Worm (Caenorhabditis elegans) whole organism, young adult: Measurements from ENCODE around the gene saeg-1.

Experiments
- F49E8.2 ChIP-seq: sonication (generic microtip); optimal IDR thresholded peaks from 3 replicates; lab custom pipeline; 2017; ENCODE audit warnings: missing genetic modification characterization, mild to moderate bottlenecking, missing compliant biosample characterization, antibody characterized with exemption, moderate library complexity; ENCODE audit not compliant: insufficient read depth
- F57A8.1 ChIP-seq: fragments of 200-800 bp; sonication (Bioruptor generic); optimal IDR thresholded peaks from 2 replicates; lab custom pipeline; 2018; ENCODE audit warnings: mild to moderate bottlenecking, missing genetic modification characterization, moderate library complexity, missing compliant biosample characterization
- Y56A3A.18 ChIP-seq: fragments of 200-800 bp; sonication (Bioruptor generic); IDR thresholded peaks from 2 replicates; pipeline ENCODE4 v1.3.6; 2022; ENCODE audit warnings: missing genetic modification reagents, missing genetic modification characterization, missing compliant biosample characterization
- Y67H2A.10 ChIP-seq: fragments of 200-800 bp; sonication (Bioruptor generic); conservative IDR thresholded peaks from 2 replicates; pipeline ENCODE4 v1.3.6; 2022; ENCODE audit warnings: missing genetic modification reagents, missing genetic modification characterization, missing compliant biosample characterization
- Y95B8A.8 ChIP-seq: fragments of 200-800 bp; sonication (Bioruptor generic); IDR thresholded peaks from 2 replicates; pipeline ENCODE4 v1.3.6; 2022; ENCODE audit warnings: missing genetic modification reagents, missing genetic modification characterization, missing compliant biosample characterization
- ama-1 ChIP-seq, 3 experiments: fragments of 150-350 bp in 1 of 3; sonication (generic microtip) in 2 of 3; optimal IDR thresholded peaks; 2 replicates each; lab custom pipeline; 2014 to 2018; ENCODE audit warnings: missing biosample characterization in 2 of 3, missing genetic modification characterization in 2 of 3, missing genetic modification reagents in 2 of 3
- aptf-3 ChIP-seq: fragments of 200-800 bp; sonication (Bioruptor generic); IDR thresholded peaks from 2 replicates; pipeline ENCODE4 v1.3.6; 2022; ENCODE audit warnings: missing genetic modification characterization, missing compliant biosample characterization
- athp-1 ChIP-seq: sonication (generic microtip); optimal IDR thresholded peaks from 2 replicates; lab custom pipeline; 2017; ENCODE audit warnings: mild to moderate bottlenecking, missing genetic modification characterization, missing compliant biosample characterization
- attf-3 ChIP-seq: fragments of 200-800 bp; sonication (Bioruptor generic); conservative IDR thresholded peaks from 2 replicates; pipeline ENCODE4 v1.3.6; 2022; ENCODE audit warnings: missing genetic modification reagents, missing genetic modification characterization, missing compliant biosample characterization
- bed-2 ChIP-seq: fragments of 200-800 bp; sonication (Bioruptor generic); IDR thresholded peaks from 2 replicates; pipeline ENCODE4 v1.3.6; 2022; ENCODE audit warnings: missing genetic modification reagents, missing genetic modification characterization, missing compliant biosample characterization
- ccch-3 ChIP-seq: fragments of 200-800 bp; sonication (Bioruptor generic); optimal IDR thresholded peaks from 2 replicates; lab custom pipeline; 2018; ENCODE audit warnings: mild to moderate bottlenecking, missing genetic modification characterization, missing compliant biosample characterization
- ceh-100 ChIP-seq: fragments of 200-800 bp; sonication (Bioruptor generic); IDR thresholded peaks from 2 replicates; pipeline ENCODE4 v1.3.6; 2022; ENCODE audit warnings: missing genetic modification reagents, missing genetic modification characterization, missing compliant biosample characterization
- ceh-58 ChIP-seq: fragments of 200-800 bp; sonication (Bioruptor generic); IDR thresholded peaks from 2 replicates; pipeline ENCODE4 v1.3.6; 2022; ENCODE audit warnings: missing genetic modification characterization, missing compliant biosample characterization
- ceh-91 ChIP-seq: fragments of 200-800 bp; sonication (Bioruptor generic); IDR thresholded peaks from 2 replicates; pipeline ENCODE4 v1.3.6; 2022; ENCODE audit warnings: missing genetic modification reagents, missing genetic modification characterization, missing compliant biosample characterization
- die-1 ChIP-seq: sonication (generic microtip); optimal IDR thresholded peaks from 2 replicates; lab custom pipeline; 2016; ENCODE audit warnings: missing genotype, mild to moderate bottlenecking, missing genetic modification characterization, missing compliant biosample characterization
- dox-1 ChIP-seq: fragments of 200-800 bp; sonication (Bioruptor generic); IDR thresholded peaks from 2 replicates; pipeline ENCODE4 v1.3.6; 2022; ENCODE audit warnings: missing genetic modification reagents, missing genetic modification characterization, missing compliant biosample characterization
- dpff-1 ChIP-seq: sonication (generic microtip); optimal IDR thresholded peaks from 2 replicates; lab custom pipeline; 2017; ENCODE audit warnings: mild to moderate bottlenecking, missing genetic modification characterization, missing compliant biosample characterization
- efl-1 ChIP-seq: fragments of 150-350 bp; optimal IDR thresholded peaks from 2 replicates; lab custom pipeline; 2014; ENCODE audit warnings: missing biosample characterization, missing genetic modification reagents, missing genetic modification characterization
- egl-18 ChIP-seq: fragments of 200-800 bp; sonication (Bioruptor generic); IDR thresholded peaks from 2 replicates; pipeline ENCODE4 v1.3.6; 2022; ENCODE audit warnings: missing genetic modification reagents, missing genetic modification characterization, missing compliant biosample characterization
- ekl-4 ChIP-seq: fragments of 200-800 bp; sonication (Bioruptor generic); IDR thresholded peaks from 2 replicates; pipeline ENCODE4 v1.3.6; 2022; ENCODE audit warnings: missing genetic modification reagents, missing genetic modification characterization, missing compliant biosample characterization
- gei-17 ChIP-seq: fragments of 200-800 bp; sonication (Bioruptor generic); optimal IDR thresholded peaks from 2 replicates; lab custom pipeline; 2018; ENCODE audit warnings: mild to moderate bottlenecking, missing genetic modification characterization, missing compliant biosample characterization
- hsf-1 ChIP-seq: fragments of 200-800 bp; sonication (Bioruptor generic); IDR thresholded peaks from 2 replicates; pipeline ENCODE4 v1.3.6; 2022; ENCODE audit warnings: missing genetic modification reagents, missing genetic modification characterization, missing compliant biosample characterization
- let-607 ChIP-seq, 2 experiments: fragments of 200-800 bp in 1 of 2; sonication (Bioruptor generic) in 1 of 2; sonication (generic microtip) in 1 of 2; optimal IDR thresholded peaks; 2 replicates each; lab custom pipeline; 2016 to 2018; ENCODE audit warnings: mild to moderate bottlenecking in 2 of 2, missing compliant biosample characterization in 2 of 2, missing genetic modification characterization in 2 of 2, moderate library complexity in 2 of 2, missing genotype in 1 of 2
- lin-26 ChIP-seq: fragments of 200-800 bp; sonication (Bioruptor generic); IDR thresholded peaks from 2 replicates; pipeline ENCODE4 v1.3.6; 2022; ENCODE audit warnings: missing genetic modification reagents, missing genetic modification characterization, missing compliant biosample characterization
- lin-35 ChIP-seq, 3 experiments: fragments of 150-350 bp in 2 of 3; sonication (generic microtip) in 1 of 3; optimal IDR thresholded peaks; 2 replicates each; lab custom pipeline; 2014 to 2018; ENCODE audit warnings: missing biosample characterization in 3 of 3, missing genetic modification characterization in 3 of 3, missing genetic modification reagents in 3 of 3
- lin-40 ChIP-seq: sonication (generic microtip); optimal IDR thresholded peaks from 2 replicates; lab custom pipeline; 2016; ENCODE audit warnings: missing genetic modification characterization, mild to moderate bottlenecking, missing compliant biosample characterization, missing genotype, missing genetic modification reagents
- lin-54 ChIP-seq: fragments of 200-800 bp; sonication (Bioruptor generic); optimal IDR thresholded peaks from 2 replicates; lab custom pipeline; 2018; ENCODE audit warnings: mild to moderate bottlenecking, missing genetic modification characterization, missing compliant biosample characterization
- madf-8 ChIP-seq: fragments of 200-800 bp; sonication (Bioruptor generic); conservative IDR thresholded peaks from 2 replicates; pipeline ENCODE4 v1.3.6; 2022; ENCODE audit warnings: missing genetic modification reagents, missing genetic modification characterization, missing compliant biosample characterization
- mel-28 ChIP-seq: sonication (generic microtip); optimal IDR thresholded peaks from 2 replicates; lab custom pipeline; 2016; ENCODE audit warnings: borderline replicate concordance, mild to moderate bottlenecking, missing genetic modification characterization, missing compliant biosample characterization
- mes-4 ChIP-seq: sonication (generic microtip); optimal IDR thresholded peaks from 2 replicates; lab custom pipeline; 2016; ENCODE audit warnings: missing genotype, missing genetic modification characterization, missing compliant biosample characterization
- nfya-1 ChIP-seq: sonication (generic microtip); optimal IDR thresholded peaks from 2 replicates; lab custom pipeline; 2017; ENCODE audit warnings: antibody characterized with exemption, missing compliant biosample characterization, missing genetic modification characterization, borderline replicate concordance; ENCODE audit not compliant: insufficient read depth
- nhr-120 ChIP-seq: fragments of 200-800 bp; sonication (Bioruptor generic); IDR thresholded peaks from 2 replicates; pipeline ENCODE4 v1.3.6; 2022; ENCODE audit warnings: missing genetic modification characterization, missing compliant biosample characterization
- nhr-27 ChIP-seq: fragments of 200-800 bp; sonication (Bioruptor generic); optimal IDR thresholded peaks from 2 replicates; lab custom pipeline; 2018; ENCODE audit warnings: mild to moderate bottlenecking, missing genetic modification characterization, moderate library complexity, missing compliant biosample characterization
- nhr-90 ChIP-seq: sonication (generic microtip); optimal IDR thresholded peaks from 2 replicates; lab custom pipeline; 2016; ENCODE audit warnings: missing genotype, mild to moderate bottlenecking, missing genetic modification characterization, missing compliant biosample characterization
- rcor-1 ChIP-seq: fragments of 200-800 bp; sonication (Bioruptor generic); IDR thresholded peaks from 2 replicates; pipeline ENCODE4 v1.3.6; 2022; ENCODE audit warnings: missing genetic modification reagents, missing genetic modification characterization, missing compliant biosample characterization
- rec-8 ChIP-seq, 2 experiments: sonication (generic microtip); optimal IDR thresholded peaks; 2 replicates each; lab custom pipeline; 2016; ENCODE audit warnings: mild to moderate bottlenecking in 2 of 2, missing genetic modification characterization in 2 of 2, missing genetic modification reagents in 2 of 2, missing genotype in 2 of 2, missing biosample characterization in 1 of 2, missing compliant biosample characterization in 1 of 2, moderate library complexity in 1 of 2
- sea-2 ChIP-seq: fragments of 200-800 bp; sonication (Bioruptor generic); IDR thresholded peaks from 2 replicates; pipeline ENCODE4 v1.3.6; 2022; ENCODE audit warnings: missing genetic modification characterization, missing compliant biosample characterization
- snpc-1.1 ChIP-seq: sonication (generic microtip); optimal IDR thresholded peaks from 2 replicates; lab custom pipeline; 2017; ENCODE audit warnings: missing genetic modification characterization, mild to moderate bottlenecking, missing compliant biosample characterization, antibody characterized with exemption, moderate library complexity, missing genotype, missing genetic modification reagents; ENCODE audit not compliant: insufficient read depth
- snpc-3.4 ChIP-seq: sonication (generic microtip); optimal IDR thresholded peaks from 2 replicates; lab custom pipeline; 2017; ENCODE audit warnings: missing genetic modification characterization, mild to moderate bottlenecking, missing compliant biosample characterization, antibody characterized with exemption, moderate library complexity, missing genotype, missing genetic modification reagents
- snpc-4 ChIP-seq, 5 experiments: fragments of 150-350 bp in 1 of 5; sonication (generic microtip) in 4 of 5; optimal IDR thresholded peaks; 2 replicates each; lab custom pipeline; 2014 to 2018; ENCODE audit warnings: missing genetic modification characterization in 5 of 5, missing biosample characterization in 3 of 5, antibody characterized with exemption in 2 of 5, mild to moderate bottlenecking in 2 of 5, missing compliant biosample characterization in 2 of 5, missing genotype in 2 of 5, moderate library complexity in 2 of 5, missing genetic modification reagents in 1 of 5
- tbp1 ChIP-seq: fragments of 200-800 bp; sonication (Bioruptor generic); optimal IDR thresholded peaks from 2 replicates; lab custom pipeline; 2018; ENCODE audit warnings: mild to moderate bottlenecking, missing genetic modification characterization, missing compliant biosample characterization
- xnd-1 ChIP-seq: sonication (generic microtip); optimal IDR thresholded peaks from 2 replicates; lab custom pipeline; 2016; ENCODE audit warnings: missing genotype, missing genetic modification reagents, missing genetic modification characterization, missing compliant biosample characterization
- ztf-25 ChIP-seq: fragments of 200-800 bp; sonication (Bioruptor generic); IDR thresholded peaks from 2 replicates; pipeline ENCODE4 v1.3.6; 2022; ENCODE audit warnings: missing genetic modification reagents, missing genetic modification characterization, missing compliant biosample characterization
- ztf-6 ChIP-seq: fragments of 200-800 bp; sonication (Bioruptor generic); IDR thresholded peaks from 2 replicates; pipeline ENCODE4 v1.3.6; 2022; ENCODE audit warnings: missing genetic modification reagents, missing genetic modification characterization, missing compliant biosample characterization

saeg-1 gene

DNA sequence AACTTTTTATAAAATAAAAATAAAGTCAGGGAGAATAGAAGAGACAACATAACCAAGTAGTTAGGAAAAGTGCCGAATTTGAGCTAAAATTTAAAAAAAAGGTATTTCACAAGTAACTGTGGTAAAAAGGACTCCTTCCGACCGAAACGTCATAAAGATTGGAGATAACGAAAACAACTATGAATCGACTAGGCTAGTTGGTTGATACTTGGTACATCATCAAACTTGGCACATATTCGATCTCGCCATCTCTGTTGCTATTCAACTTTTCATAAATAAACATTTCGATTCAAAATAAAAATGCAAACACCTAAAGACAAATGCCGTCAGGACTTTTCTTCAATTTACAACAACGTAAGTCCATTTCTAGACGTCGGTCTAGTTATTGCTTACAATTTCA lies 53.7 kb downstream of the saeg-1 start, which contains the start of gene C29A12.22 (continued):
- TF ChIP-seq lin-40 (tag; lab: Kevin White, UChicago) (no peak), lin-35 (GFP tag; optimal IDR thresholded peaks at IDR 0.05; lab: Kevin White, UChicago) (no peak)

DNA sequence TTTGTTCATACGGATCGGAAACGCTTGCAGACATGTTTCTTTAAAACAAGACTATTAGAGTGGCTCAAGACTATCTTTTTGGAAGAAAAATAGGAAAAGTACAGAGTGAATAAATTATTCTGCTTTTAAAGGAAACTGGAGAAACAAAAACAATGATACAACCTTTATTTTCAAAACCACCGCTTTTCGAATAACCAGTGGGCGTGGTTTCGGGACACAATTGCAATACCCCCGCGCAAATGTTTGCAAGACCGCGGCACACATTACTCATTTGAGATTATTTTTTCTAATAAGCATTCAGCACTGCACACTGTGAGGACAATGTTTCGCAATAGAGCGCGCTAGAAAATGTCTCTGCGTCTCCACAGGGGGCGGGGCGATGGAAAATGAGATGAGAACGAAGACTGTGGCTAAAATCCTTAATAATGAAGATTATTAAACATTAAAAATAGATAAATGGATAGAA lies 57.6 kb downstream of the saeg-1 start, which contains the start of gene plrg-1:
TSS of gene plrg-1 (minus strand) at position 51 of the 466 bp plus-strand sequence.
- peak; percentile 51 for TF ChIP-seq gei-17
- no peak for TF ChIP-seq F57A8.1 (GFP tag; lab: Kevin White, UChicago)
- peak; percentile 43 for TF ChIP-seq die-1 (tag; lab: Kevin White, UChicago)
- TF ChIP-seq tbp1 (GFP tag; lab: Kevin White, UChicago) = peak; percentile 69
- TF ChIP-seq efl-1 = peak; percentile 59
- TF ChIP-seq athp-1 (tag; lab: Kevin White, UChicago) = peak; percentile 84
- TF ChIP-seq lin-26 (GFP tag; lab: Robert Waterston, UW) = peak; percentile 81
- peak; percentile 31; the same call in 1 of the 2 replicates for TF ChIP-seq Y67H2A.10
- peak; percentile 48; the same call in 1 of the 2 replicates for TF ChIP-seq madf-8
- TF ChIP-seq Y95B8A.8 (GFP tag; lab: Robert Waterston, UW) = peak; percentile 79; the same call in 1 of the 2 replicates
- TF ChIP-seq ama-1 (optimal IDR thresholded peaks at IDR 0.05; lab: Kevin White, UChicago) = no peak
- TF ChIP-seq ama-1 (GFP tag; optimal IDR thresholded peaks at IDR 0.05; lab: Kevin White, UChicago) = no peak
- TF ChIP-seq snpc-1.1 = peak; percentile 51
- TF ChIP-seq sea-2 (GFP tag; lab: Robert Waterston, UW) = no peak
- TF ChIP-seq hsf-1 (GFP tag; lab: Robert Waterston, UW) = peak; percentile 78
- TF ChIP-seq mes-4 (tag; lab: Kevin White, UChicago) = no peak
- peak; percentile 87 for TF ChIP-seq lin-54 (GFP tag; lab: Kevin White, UChicago)
- no peak for TF ChIP-seq nfya-1
- peak; percentile 35 for TF ChIP-seq snpc-4 (GFP tag; optimal IDR thresholded peaks at IDR 0.05; lab: Kevin White, UChicago)
- TF ChIP-seq snpc-4 (tag; optimal IDR thresholded peaks at IDR 0.05; lab: Kevin White, UChicago) = peak; percentile 35 to 72 (median 70)
- TF ChIP-seq nhr-27 (tag; lab: Kevin White, UChicago) = no peak
- TF ChIP-seq ceh-100 (GFP tag; lab: Robert Waterston, UW) = peak; percentile 88
- TF ChIP-seq dox-1 (GFP tag; lab: Robert Waterston, UW) = peak; percentile 98
- peak; percentile 94 for TF ChIP-seq ekl-4
- TF ChIP-seq mel-28 = peak; percentile 32
- TF ChIP-seq nhr-90 = peak; percentile 40
- TF ChIP-seq ceh-91 (GFP tag; lab: Robert Waterston, UW) = peak; percentile 83
- TF ChIP-seq aptf-3 (GFP tag; lab: Robert Waterston, UW) = no peak
- TF ChIP-seq xnd-1 (tag; lab: Kevin White, UChicago) = peak; percentile 28
- peak; percentile 68 for TF ChIP-seq F49E8.2 (tag; lab: Kevin White, UChicago)
- peak; percentile 93 for TF ChIP-seq rcor-1 (GFP tag; lab: Robert Waterston, UW)
- TF ChIP-seq attf-3 (GFP tag; lab: Robert Waterston, UW) = peak; percentile 75
- no peak for TF ChIP-seq ccch-3 (GFP tag; lab: Kevin White, UChicago)
- peak; percentile 73 for TF ChIP-seq snpc-3.4
- TF ChIP-seq ceh-58 = no peak
- TF ChIP-seq Y56A3A.18 (GFP tag; lab: Robert Waterston, UW) = peak; percentile 56; the same call in 1 of the 2 replicates
- no peak for TF ChIP-seq bed-2
- TF ChIP-seq let-607 (tag; optimal IDR thresholded peaks at IDR 0.05; lab: Kevin White, UChicago) = peak; percentile 34 to 70
- 0 out of 2 replicates have a peak, but pooled peaks have one; percentile 73 for TF ChIP-seq ztf-25 (GFP tag; lab: Robert Waterston, UW)
- TF ChIP-seq rec-8 (tag; optimal IDR thresholded peaks at IDR 0.05; lab: Kevin White, UChicago) = peak; percentile 20 to 60
- TF ChIP-seq nhr-120 (GFP tag; lab: Robert Waterston, UW) = no peak
- TF ChIP-seq egl-18 (GFP tag; lab: Robert Waterston, UW) = 0 out of 2 replicates have a peak, but pooled peaks have one; percentile 33
- TF ChIP-seq dpff-1 = no peak
- TF ChIP-seq ztf-6 (GFP tag; lab: Robert Waterston, UW) = peak; percentile 72; the same call in 1 of the 2 replicates
